Worm (Caenorhabditis elegans) whole organism, young adult: ENCODE results near the gene ral-1.

Experiments
- B0261.1 ChIP-seq: sonication (generic microtip); optimal IDR thresholded peaks from 2 replicates; lab custom pipeline; 2016; ENCODE audit warnings: mild to moderate bottlenecking, missing genetic modification characterization, moderate library complexity, missing compliant biosample characterization
- B0336.3 ChIP-seq: fragments of 200-800 bp; sonication (Bioruptor generic); IDR thresholded peaks from 2 replicates; pipeline ENCODE4 v1.3.6; 2022; ENCODE audit warnings: missing genetic modification characterization, missing compliant biosample characterization
- C17E4.6 ChIP-seq: fragments of 200-800 bp; sonication (Bioruptor generic); IDR thresholded peaks from 2 replicates; pipeline ENCODE4 v1.3.6; 2022; ENCODE audit warnings: missing genetic modification reagents, missing genetic modification characterization, missing compliant biosample characterization
- F33H1.4 ChIP-seq: fragments of 200-800 bp; sonication (Bioruptor generic); IDR thresholded peaks from 2 replicates; pipeline ENCODE4 v1.3.6; 2022; ENCODE audit warnings: missing genetic modification reagents, missing genetic modification characterization, missing compliant biosample characterization
- F49E8.2 ChIP-seq: sonication (generic microtip); optimal IDR thresholded peaks from 3 replicates; lab custom pipeline; 2017; ENCODE audit warnings: missing genetic modification characterization, mild to moderate bottlenecking, missing compliant biosample characterization, antibody characterized with exemption, moderate library complexity; ENCODE audit not compliant: insufficient read depth
- F55B11.4 ChIP-seq: sonication (generic microtip); optimal IDR thresholded peaks from 2 replicates; lab custom pipeline; 2016; ENCODE audit warnings: missing compliant biosample characterization, missing genetic modification characterization, borderline replicate concordance; ENCODE audit not compliant: insufficient read depth
- F57A8.1 ChIP-seq: fragments of 200-800 bp; sonication (Bioruptor generic); optimal IDR thresholded peaks from 2 replicates; lab custom pipeline; 2018; ENCODE audit warnings: mild to moderate bottlenecking, missing genetic modification characterization, moderate library complexity, missing compliant biosample characterization
- K11D2.4 ChIP-seq: fragments of 200-800 bp; sonication (Bioruptor generic); IDR thresholded peaks from 2 replicates; pipeline ENCODE4 v1.3.6; 2022; ENCODE audit warnings: missing genetic modification reagents, missing genetic modification characterization, missing compliant biosample characterization
- K12H6.12 ChIP-seq: fragments of 200-800 bp; sonication (Bioruptor generic); optimal IDR thresholded peaks from 2 replicates; lab custom pipeline; 2018; ENCODE audit warnings: mild to moderate bottlenecking, missing genetic modification characterization, missing compliant biosample characterization
- T07F8.4 ChIP-seq: sonication (generic microtip); optimal IDR thresholded peaks from 2 replicates; lab custom pipeline; 2016; ENCODE audit warnings: mild to moderate bottlenecking, missing genetic modification characterization, moderate library complexity, missing compliant biosample characterization
- Y56A3A.18 ChIP-seq: fragments of 200-800 bp; sonication (Bioruptor generic); IDR thresholded peaks from 2 replicates; pipeline ENCODE4 v1.3.6; 2022; ENCODE audit warnings: missing genetic modification reagents, missing genetic modification characterization, missing compliant biosample characterization
- Y79H2A.3 ChIP-seq: fragments of 200-800 bp; sonication (Bioruptor generic); conservative IDR thresholded peaks from 2 replicates; pipeline ENCODE4 v1.3.6; 2022; ENCODE audit warnings: missing genetic modification reagents, missing genetic modification characterization, missing compliant biosample characterization
- aptf-2 ChIP-seq: fragments of 200-800 bp; sonication (Bioruptor generic); conservative IDR thresholded peaks from 2 replicates; pipeline ENCODE4 v1.3.6; 2022; ENCODE audit warnings: missing genetic modification reagents, missing genetic modification characterization, missing compliant biosample characterization
- atf-7 ChIP-seq: sonication (generic microtip); optimal IDR thresholded peaks from 2 replicates; lab custom pipeline; 2017; ENCODE audit warnings: mild to moderate bottlenecking, missing genetic modification characterization, missing compliant biosample characterization
- attf-3 ChIP-seq: fragments of 200-800 bp; sonication (Bioruptor generic); conservative IDR thresholded peaks from 2 replicates; pipeline ENCODE4 v1.3.6; 2022; ENCODE audit warnings: missing genetic modification reagents, missing genetic modification characterization, missing compliant biosample characterization
- attf-5 ChIP-seq: fragments of 200-800 bp; sonication (Bioruptor generic); optimal IDR thresholded peaks from 2 replicates; lab custom pipeline; 2018; ENCODE audit warnings: mild to moderate bottlenecking, missing genetic modification characterization, missing compliant biosample characterization
- bed-2 ChIP-seq: fragments of 200-800 bp; sonication (Bioruptor generic); IDR thresholded peaks from 2 replicates; pipeline ENCODE4 v1.3.6; 2022; ENCODE audit warnings: missing genetic modification reagents, missing genetic modification characterization, missing compliant biosample characterization
- cebp-1 ChIP-seq, 2 experiments: fragments of 200-800 bp in 1 of 2; sonication (Bioruptor generic) in 1 of 2; sonication (generic microtip) in 1 of 2; IDR thresholded peaks in 1 of 2; optimal IDR thresholded peaks in 1 of 2; 2 replicates each; pipeline versions ENCODE4 v1.3.6 to Lab custom; 2017 to 2022; ENCODE audit warnings: missing compliant biosample characterization in 2 of 2, missing genetic modification characterization in 2 of 2, mild to moderate bottlenecking in 1 of 2, missing genetic modification reagents in 1 of 2, moderate library complexity in 1 of 2
- cebp-2 ChIP-seq: fragments of 200-800 bp; sonication (Bioruptor generic); IDR thresholded peaks from 2 replicates; pipeline ENCODE4 v1.3.6; 2022; ENCODE audit warnings: missing genetic modification characterization, missing compliant biosample characterization
- ceh-27 ChIP-seq: fragments of 200-800 bp; sonication (Bioruptor generic); optimal IDR thresholded peaks from 2 replicates; lab custom pipeline; 2018; ENCODE audit warnings: mild to moderate bottlenecking, missing genetic modification characterization, moderate library complexity, missing compliant biosample characterization
- chd-7 ChIP-seq: sonication (generic microtip); optimal IDR thresholded peaks from 2 replicates; lab custom pipeline; 2016; ENCODE audit warnings: mild to moderate bottlenecking, missing genetic modification characterization, moderate library complexity, missing compliant biosample characterization
- dox-1 ChIP-seq: fragments of 200-800 bp; sonication (Bioruptor generic); IDR thresholded peaks from 2 replicates; pipeline ENCODE4 v1.3.6; 2022; ENCODE audit warnings: missing genetic modification reagents, missing genetic modification characterization, missing compliant biosample characterization
- dpff-1 ChIP-seq: sonication (generic microtip); optimal IDR thresholded peaks from 2 replicates; lab custom pipeline; 2017; ENCODE audit warnings: mild to moderate bottlenecking, missing genetic modification characterization, missing compliant biosample characterization
- dpl-1 ChIP-seq: fragments of 150-350 bp; optimal IDR thresholded peaks from 2 replicates; lab custom pipeline; 2014; ENCODE audit warnings: missing biosample characterization, missing genetic modification reagents, missing genetic modification characterization
- egrh-3 ChIP-seq: fragments of 200-800 bp; sonication (Bioruptor generic); IDR thresholded peaks from 2 replicates; pipeline ENCODE4 v1.3.6; 2022; ENCODE audit warnings: missing genetic modification reagents, missing genetic modification characterization, missing compliant biosample characterization
- ets-4 ChIP-seq: fragments of 200-800 bp; sonication (Bioruptor generic); optimal IDR thresholded peaks from 2 replicates; lab custom pipeline; 2018; ENCODE audit warnings: mild to moderate bottlenecking, missing genetic modification characterization, missing compliant biosample characterization
- gei-17 ChIP-seq: fragments of 200-800 bp; sonication (Bioruptor generic); optimal IDR thresholded peaks from 2 replicates; lab custom pipeline; 2018; ENCODE audit warnings: mild to moderate bottlenecking, missing genetic modification characterization, missing compliant biosample characterization
- hmg-1.2 ChIP-seq: fragments of 200-800 bp; sonication (Bioruptor generic); IDR thresholded peaks from 2 replicates; pipeline ENCODE4 v1.3.6; 2022; ENCODE audit warnings: missing genetic modification reagents, missing genetic modification characterization, missing compliant biosample characterization
- lin-26 ChIP-seq: fragments of 200-800 bp; sonication (Bioruptor generic); IDR thresholded peaks from 2 replicates; pipeline ENCODE4 v1.3.6; 2022; ENCODE audit warnings: missing genetic modification reagents, missing genetic modification characterization, missing compliant biosample characterization
- lin-35 ChIP-seq, 3 experiments: fragments of 150-350 bp in 2 of 3; sonication (generic microtip) in 1 of 3; optimal IDR thresholded peaks; 2 replicates each; lab custom pipeline; 2014 to 2018; ENCODE audit warnings: missing biosample characterization in 3 of 3, missing genetic modification characterization in 3 of 3, missing genetic modification reagents in 3 of 3
- lin-40 ChIP-seq: sonication (generic microtip); optimal IDR thresholded peaks from 2 replicates; lab custom pipeline; 2016; ENCODE audit warnings: missing genetic modification characterization, mild to moderate bottlenecking, missing compliant biosample characterization, missing genotype, missing genetic modification reagents
- lin-54 ChIP-seq: fragments of 200-800 bp; sonication (Bioruptor generic); optimal IDR thresholded peaks from 2 replicates; lab custom pipeline; 2018; ENCODE audit warnings: mild to moderate bottlenecking, missing genetic modification characterization, missing compliant biosample characterization
- lir-1 ChIP-seq: fragments of 200-800 bp; sonication (Bioruptor generic); conservative IDR thresholded peaks from 2 replicates; pipeline ENCODE4 v1.3.6; 2022; ENCODE audit warnings: missing genetic modification reagents, missing genetic modification characterization, missing compliant biosample characterization
- lsl-1 ChIP-seq: fragments of 200-800 bp; sonication (Bioruptor generic); optimal IDR thresholded peaks from 2 replicates; lab custom pipeline; 2018; ENCODE audit warnings: mild to moderate bottlenecking, missing genetic modification characterization, moderate library complexity, missing compliant biosample characterization
- madf-8 ChIP-seq: fragments of 200-800 bp; sonication (Bioruptor generic); conservative IDR thresholded peaks from 2 replicates; pipeline ENCODE4 v1.3.6; 2022; ENCODE audit warnings: missing genetic modification reagents, missing genetic modification characterization, missing compliant biosample characterization
- nhr-27 ChIP-seq: fragments of 200-800 bp; sonication (Bioruptor generic); optimal IDR thresholded peaks from 2 replicates; lab custom pipeline; 2018; ENCODE audit warnings: mild to moderate bottlenecking, missing genetic modification characterization, moderate library complexity, missing compliant biosample characterization
- nhr-80 ChIP-seq: sonication (generic microtip); optimal IDR thresholded peaks from 2 replicates; lab custom pipeline; 2016; ENCODE audit warnings: missing genetic modification characterization, missing compliant biosample characterization
- nhr-90 ChIP-seq: sonication (generic microtip); optimal IDR thresholded peaks from 2 replicates; lab custom pipeline; 2016; ENCODE audit warnings: missing genotype, mild to moderate bottlenecking, missing genetic modification characterization, missing compliant biosample characterization
- pha-4 ChIP-seq: fragments of 150-350 bp; sonication (generic microtip); optimal IDR thresholded peaks from 2 replicates; lab custom pipeline; 2014; ENCODE audit warnings: missing biosample characterization, missing genetic modification reagents, missing genetic modification characterization
- rec-8 ChIP-seq, 2 experiments: sonication (generic microtip); optimal IDR thresholded peaks; 2 replicates each; lab custom pipeline; 2016; ENCODE audit warnings: mild to moderate bottlenecking in 2 of 2, missing genetic modification characterization in 2 of 2, missing genetic modification reagents in 2 of 2, missing genotype in 2 of 2, missing biosample characterization in 1 of 2, missing compliant biosample characterization in 1 of 2, moderate library complexity in 1 of 2
- sdz-38 ChIP-seq: sonication (generic microtip); optimal IDR thresholded peaks from 2 replicates; lab custom pipeline; 2016; ENCODE audit warnings: missing genotype, missing genetic modification characterization, missing compliant biosample characterization
- somi-1 ChIP-seq: fragments of 200-800 bp; sonication (Bioruptor generic); optimal IDR thresholded peaks from 2 replicates; lab custom pipeline; 2018; ENCODE audit warnings: mild to moderate bottlenecking, missing genetic modification characterization, missing compliant biosample characterization
- sptf-2 ChIP-seq: fragments of 200-800 bp; sonication (Bioruptor generic); optimal IDR thresholded peaks from 2 replicates; lab custom pipeline; 2018; ENCODE audit warnings: mild to moderate bottlenecking, missing genetic modification characterization, missing compliant biosample characterization
- tbp1 ChIP-seq: fragments of 200-800 bp; sonication (Bioruptor generic); optimal IDR thresholded peaks from 2 replicates; lab custom pipeline; 2018; ENCODE audit warnings: mild to moderate bottlenecking, missing genetic modification characterization, missing compliant biosample characterization
- unc-62 ChIP-seq: fragments of 150-350 bp; optimal IDR thresholded peaks from 2 replicates; lab custom pipeline; 2014; ENCODE audit warnings: missing biosample characterization, missing genetic modification reagents, missing genetic modification characterization
- ztf-22 ChIP-seq: fragments of 200-800 bp; sonication (Bioruptor generic); optimal IDR thresholded peaks from 2 replicates; lab custom pipeline; 2018; ENCODE audit warnings: mild to moderate bottlenecking, missing genetic modification characterization, moderate library complexity, missing compliant biosample characterization
- ztf-25 ChIP-seq: fragments of 200-800 bp; sonication (Bioruptor generic); IDR thresholded peaks from 2 replicates; pipeline ENCODE4 v1.3.6; 2022; ENCODE audit warnings: missing genetic modification reagents, missing genetic modification characterization, missing compliant biosample characterization
- ztf-26 ChIP-seq: sonication (generic microtip); optimal IDR thresholded peaks from 2 replicates; lab custom pipeline; 2017; ENCODE audit warnings: missing genetic modification characterization, missing compliant biosample characterization

The ral-1 gene

DNA sequence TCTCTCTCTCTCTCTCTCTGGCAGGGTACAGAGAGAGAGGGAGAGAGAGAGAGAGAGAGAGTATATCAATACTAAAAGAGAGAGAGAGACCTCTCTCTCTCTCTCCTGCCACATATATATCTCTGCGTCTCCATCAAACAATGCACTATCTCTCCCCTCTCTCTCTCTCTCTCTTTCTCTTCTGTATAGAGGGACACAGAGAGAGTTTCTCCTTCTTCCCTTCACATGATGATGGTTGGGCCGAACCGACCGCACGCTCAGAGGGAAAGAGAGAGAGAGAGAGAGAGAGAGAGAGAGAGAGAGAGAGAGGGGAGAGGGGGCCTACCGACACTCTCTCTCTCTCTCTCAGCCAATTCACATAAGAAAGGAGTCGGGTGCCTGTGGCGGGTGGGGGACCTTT is 39.4 kb upstream of the ral-1 start:
- no peak for TF ChIP-seq gei-17
- 0 out of 2 replicates have a peak, but pooled peaks have one; percentile 30 for TF ChIP-seq Y56A3A.18 (GFP tag; lab: Robert Waterston, UW)
- no peak for TF ChIP-seq sptf-2 (GFP tag; lab: Kevin White, UChicago)
- peak; percentile 90 for TF ChIP-seq somi-1 (GFP tag; lab: Kevin White, UChicago)
- no peak for TF ChIP-seq dpl-1
- no peak for TF ChIP-seq B0261.1 (tag; lab: Kevin White, UChicago)
- TF ChIP-seq ceh-27 (GFP tag; lab: Kevin White, UChicago): peak; percentile 33
- TF ChIP-seq lsl-1 (GFP tag; lab: Kevin White, UChicago): no peak
- peak; percentile 35 for TF ChIP-seq tbp1 (GFP tag; lab: Kevin White, UChicago)
- TF ChIP-seq nhr-90 (tag; lab: Kevin White, UChicago): no peak
- TF ChIP-seq K12H6.12: peak; percentile 46
- TF ChIP-seq F57A8.1 (GFP tag; lab: Kevin White, UChicago): no peak
- TF ChIP-seq K11D2.4 (GFP tag; lab: Robert Waterston, UW): peak; percentile 68; the same call in 1 of the 2 replicates
- 0 out of 2 replicates have a peak, but pooled peaks have one; percentile 15 for TF ChIP-seq lin-26 (GFP tag; lab: Robert Waterston, UW)
- no peak for TF ChIP-seq nhr-27 (tag; lab: Kevin White, UChicago)
- no peak for TF ChIP-seq Y79H2A.3 (GFP tag; lab: Robert Waterston, UW)
- peak; percentile 83 for TF ChIP-seq ztf-26 (tag; lab: Kevin White, UChicago)
- TF ChIP-seq lin-54: peak; percentile 20
- no peak for TF ChIP-seq T07F8.4
- peak; percentile 68 for TF ChIP-seq B0336.3
- no peak for TF ChIP-seq F33H1.4
- TF ChIP-seq lin-40 (tag; lab: Kevin White, UChicago): peak; percentile 91
- no peak for TF ChIP-seq lir-1 (GFP tag; lab: Robert Waterston, UW)
- peak; percentile 81 for TF ChIP-seq egrh-3
- TF ChIP-seq aptf-2 (GFP tag; lab: Robert Waterston, UW): no peak
- TF ChIP-seq cebp-2 (GFP tag; lab: Robert Waterston, UW): no peak
- no peak for TF ChIP-seq rec-8 (tag; optimal IDR thresholded peaks at IDR 0.05; lab: Kevin White, UChicago)
- no peak for TF ChIP-seq ztf-22 (GFP tag; lab: Kevin White, UChicago)
- no peak for TF ChIP-seq dpff-1 (tag; lab: Kevin White, UChicago)
- TF ChIP-seq hmg-1.2 (GFP tag; lab: Robert Waterston, UW): peak; percentile 86
- no peak for TF ChIP-seq madf-8 (GFP tag; lab: Robert Waterston, UW)
- peak; percentile 76 for TF ChIP-seq dox-1
- TF ChIP-seq ztf-25 (GFP tag; lab: Robert Waterston, UW): no peak
- TF ChIP-seq unc-62 (GFP tag; lab: Kevin White, UChicago): no peak
- TF ChIP-seq ets-4 (GFP tag; lab: Kevin White, UChicago): peak; percentile 15
- peak; percentile 53 for TF ChIP-seq chd-7 (tag; lab: Kevin White, UChicago)
- no peak for TF ChIP-seq attf-3 (GFP tag; lab: Robert Waterston, UW)
- TF ChIP-seq atf-7 (tag; lab: Kevin White, UChicago): peak; percentile 5
- no peak for TF ChIP-seq pha-4
- TF ChIP-seq bed-2: no peak
- peak; percentile 35 for TF ChIP-seq attf-5
- TF ChIP-seq nhr-80: peak; percentile 58
- no peak for TF ChIP-seq C17E4.6 (GFP tag; lab: Robert Waterston, UW)
- no peak for TF ChIP-seq cebp-1 (GFP tag; IDR thresholded peaks at IDR 0.05; lab: Robert Waterston, UW)
- peak; percentile 73 for TF ChIP-seq cebp-1 (tag; optimal IDR thresholded peaks at IDR 0.05; lab: Kevin White, UChicago)
- no peak for TF ChIP-seq F55B11.4 (tag; lab: Kevin White, UChicago)
- no peak for TF ChIP-seq sdz-38 (tag; lab: Kevin White, UChicago)
- TF ChIP-seq lin-35 (GFP tag; optimal IDR thresholded peaks at IDR 0.05; lab: Kevin White, UChicago): peak in 1 of 3 experiments; percentile 6
- no peak for TF ChIP-seq F49E8.2 (tag; lab: Kevin White, UChicago)
